Worm (Caenorhabditis elegans) whole organism, midembryonic: ENCODE measurements around the gene Y71H2B.11.
"Not testable (repeated sequence)": the region's sequence is repeated elsewhere in the genome, so short reads cannot be mapped to it uniquely, and the experiment has no call there.

Experiments
- T22C8.4 ChIP-seq: fragments of 200-800 bp; sonication (Bioruptor generic); IDR thresholded peaks from 2 replicates; pipeline ENCODE4 v1.3.6; 2022; ENCODE audit warnings: missing genetic modification characterization, missing compliant biosample characterization
- cog-1 ChIP-seq: sonication (generic microtip); optimal IDR thresholded peaks from 2 replicates; lab custom pipeline; 2016; ENCODE audit warnings: missing genetic modification characterization, missing compliant biosample characterization
- flt-1 ChIP-seq: fragments of 200-800 bp; sonication (Bioruptor generic); IDR thresholded peaks from 2 replicates; pipeline ENCODE4 v1.3.6; 2022; ENCODE audit warnings: missing genetic modification characterization, missing compliant biosample characterization
- klf-2 ChIP-seq: fragments of 200-800 bp; sonication (Bioruptor generic); conservative IDR thresholded peaks from 2 replicates; pipeline ENCODE4 v1.3.6; 2022; ENCODE audit warnings: missing genetic modification reagents, missing genetic modification characterization, missing compliant biosample characterization
- med-1 ChIP-seq: sonication (generic microtip); optimal IDR thresholded peaks from 2 replicates; lab custom pipeline; 2017; ENCODE audit warnings: missing genetic modification characterization, mild to moderate bottlenecking, missing compliant biosample characterization, antibody characterized with exemption, missing genetic modification reagents; ENCODE audit not compliant: insufficient read depth
- ref-1 ChIP-seq: fragments of 200-800 bp; sonication (Bioruptor generic); conservative IDR thresholded peaks from 2 replicates; pipeline ENCODE4 v1.3.6; 2022; ENCODE audit warnings: missing genetic modification reagents, missing genetic modification characterization, missing compliant biosample characterization
- tab-1 ChIP-seq: fragments of 200-800 bp; sonication (Bioruptor generic); IDR thresholded peaks from 2 replicates; pipeline ENCODE4 v1.3.6; 2022; ENCODE audit warnings: missing genetic modification characterization, missing compliant biosample characterization
- ztf-23 ChIP-seq: fragments of 200-800 bp; sonication (Bioruptor generic); IDR thresholded peaks from 2 replicates; pipeline ENCODE4 v1.3.6; 2022; ENCODE audit warnings: missing genetic modification reagents, missing genetic modification characterization, missing compliant biosample characterization
- ztf-29 ChIP-seq: fragments of 200-800 bp; sonication (Bioruptor generic); IDR thresholded peaks from 2 replicates; pipeline ENCODE4 v1.3.6; 2022; ENCODE audit warnings: missing genetic modification reagents, missing genetic modification characterization, missing compliant biosample characterization

Y71H2B.11 gene

DNA sequence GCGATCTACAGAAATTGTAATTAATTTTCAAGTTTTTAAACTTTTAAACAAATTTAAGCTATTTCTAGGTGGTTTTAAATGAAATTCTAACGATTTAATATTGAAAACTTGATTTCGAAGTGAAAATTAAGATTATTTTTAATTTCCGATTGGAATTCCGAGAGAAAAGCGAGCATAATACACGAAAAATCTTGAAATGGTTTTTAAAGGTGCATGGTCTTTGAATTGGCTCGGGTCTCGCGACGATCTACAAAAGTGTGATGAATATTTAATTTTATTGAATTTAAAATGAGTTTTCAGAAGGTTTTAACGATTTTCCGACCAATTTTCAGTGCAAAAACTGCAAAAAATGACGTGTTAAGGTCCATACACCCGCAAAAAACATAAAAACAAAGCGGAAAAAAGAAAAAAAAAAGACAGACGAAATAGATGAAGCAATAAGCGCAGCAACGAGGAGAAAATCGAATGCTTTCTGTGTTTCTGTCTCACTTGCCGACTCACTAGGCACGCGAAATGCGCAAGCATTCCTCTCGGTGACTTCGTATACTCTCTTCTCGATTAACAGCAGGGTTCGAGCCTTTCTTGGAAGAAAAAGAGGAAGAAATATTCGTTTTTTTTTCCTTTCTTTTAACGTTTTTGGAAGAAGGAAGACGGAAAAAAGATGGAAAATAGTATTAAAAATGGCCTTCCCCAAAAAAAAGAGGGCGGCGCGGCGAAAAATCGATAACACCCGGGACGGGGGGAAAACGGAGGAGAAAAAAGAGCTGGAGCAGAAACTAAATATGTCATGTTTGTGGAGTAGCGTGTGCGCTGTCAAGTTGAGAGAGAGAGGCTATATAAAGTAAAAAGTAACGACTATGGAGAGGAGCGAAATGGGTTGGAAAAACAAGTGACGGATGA, 27.2 kb upstream of the Y71H2B.11 start:
- no peak for TF ChIP-seq med-1
- TF ChIP-seq ztf-23 (GFP tag; lab: Robert Waterston, UW), result 0 out of 2 replicates have a peak, but pooled peaks have one; percentile 58
- TF ChIP-seq flt-1, result peak; percentile 52; the same call in 1 of the 2 replicates
- TF ChIP-seq klf-2 (GFP tag; lab: Robert Waterston, UW), result no peak
- peak; percentile 78 for TF ChIP-seq T22C8.4 (GFP tag; lab: Robert Waterston, UW)
- no peak for TF ChIP-seq ztf-29 (GFP tag; lab: Robert Waterston, UW)
- peak; percentile 63; the same call in 1 of the 2 replicates for TF ChIP-seq tab-1
- TF ChIP-seq ref-1, result no peak
- peak; percentile 34 for TF ChIP-seq cog-1

DNA sequence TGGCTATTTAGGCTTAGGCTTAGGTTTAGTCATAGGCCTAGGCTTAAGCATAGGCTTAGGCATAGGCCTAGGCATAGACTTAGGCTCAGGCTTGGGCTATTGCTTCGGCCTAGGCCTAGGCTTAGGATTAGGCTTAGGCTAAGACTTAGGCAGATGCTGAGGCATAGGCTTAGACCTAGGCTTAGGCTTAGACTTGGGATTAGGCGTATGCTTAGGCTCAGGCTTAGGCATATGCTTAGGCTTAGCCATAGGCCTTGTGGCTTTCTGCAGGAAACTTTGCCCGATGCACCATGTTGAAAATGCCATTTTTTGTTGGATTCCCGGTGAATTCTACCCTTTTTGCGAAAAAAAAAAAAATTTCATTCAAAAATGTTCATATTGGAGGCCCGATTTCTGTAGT, 25.8 kb upstream of the Y71H2B.11 start:
- TF ChIP-seq tab-1, result no peak
- TF ChIP-seq ref-1, result no peak
- no peak for TF ChIP-seq cog-1
- no peak for TF ChIP-seq T22C8.4 (GFP tag; lab: Robert Waterston, UW)
- no peak for TF ChIP-seq ztf-29 (GFP tag; lab: Robert Waterston, UW)
- TF ChIP-seq med-1, result no peak
- TF ChIP-seq flt-1, result no peak
- no peak for TF ChIP-seq ztf-23 (GFP tag; lab: Robert Waterston, UW)
- TF ChIP-seq klf-2 (GFP tag; lab: Robert Waterston, UW), result no peak

DNA sequence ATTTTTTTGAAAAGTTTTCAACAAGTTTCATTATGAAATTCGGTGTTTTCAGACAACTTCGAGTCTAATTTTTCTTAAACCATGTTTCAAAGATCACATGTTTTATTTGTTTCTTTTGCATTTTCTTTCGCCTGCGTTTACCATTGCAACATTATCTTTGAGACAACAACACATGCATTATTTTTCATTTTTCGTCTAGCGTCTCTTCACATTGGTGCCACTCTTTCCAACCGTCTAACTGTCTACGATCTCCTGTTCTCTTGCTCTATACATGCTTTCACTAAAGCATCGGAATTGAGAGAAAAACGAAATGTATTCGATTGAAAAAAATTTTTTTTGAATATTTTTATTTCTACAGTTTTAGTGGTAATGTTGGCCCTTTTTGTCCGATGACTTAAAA, 25.2 kb upstream of the Y71H2B.11 start:
- TF ChIP-seq cog-1, result peak; percentile 40
- TF ChIP-seq ref-1, result no peak

DNA sequence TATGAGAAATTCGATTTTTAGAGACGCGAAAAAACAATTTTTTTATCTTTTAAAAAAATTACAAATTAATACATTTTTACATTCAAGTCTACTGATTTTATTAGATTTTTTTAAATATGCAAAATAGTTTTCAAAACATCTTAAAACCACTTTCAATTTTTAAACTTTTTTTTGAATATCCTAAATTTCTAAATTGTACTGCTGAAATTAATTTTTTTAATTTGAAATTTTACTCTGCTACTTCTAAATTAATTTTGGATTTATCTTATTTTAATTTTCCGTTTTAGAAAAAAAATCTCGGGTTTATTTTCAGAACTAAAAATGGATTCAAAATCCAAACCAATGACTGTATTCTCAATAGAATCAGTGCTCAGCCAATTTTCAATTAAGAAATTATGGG, 24.8 kb upstream of the Y71H2B.11 start, which contains the start of gene Y71H2B.8:
Y71H2B.8 (plus strand) TSS at position 301 of the 400 bp plus-strand sequence.
- no peak for TF ChIP-seq tab-1
- TF ChIP-seq cog-1, result no peak
- TF ChIP-seq ref-1, result no peak
- TF ChIP-seq flt-1, result no peak
- TF ChIP-seq ztf-23 (GFP tag; lab: Robert Waterston, UW), result no peak
- no peak for TF ChIP-seq T22C8.4 (GFP tag; lab: Robert Waterston, UW)
- TF ChIP-seq klf-2 (GFP tag; lab: Robert Waterston, UW), result no peak
- no peak for TF ChIP-seq med-1
- no peak for TF ChIP-seq ztf-29 (GFP tag; lab: Robert Waterston, UW)

DNA sequence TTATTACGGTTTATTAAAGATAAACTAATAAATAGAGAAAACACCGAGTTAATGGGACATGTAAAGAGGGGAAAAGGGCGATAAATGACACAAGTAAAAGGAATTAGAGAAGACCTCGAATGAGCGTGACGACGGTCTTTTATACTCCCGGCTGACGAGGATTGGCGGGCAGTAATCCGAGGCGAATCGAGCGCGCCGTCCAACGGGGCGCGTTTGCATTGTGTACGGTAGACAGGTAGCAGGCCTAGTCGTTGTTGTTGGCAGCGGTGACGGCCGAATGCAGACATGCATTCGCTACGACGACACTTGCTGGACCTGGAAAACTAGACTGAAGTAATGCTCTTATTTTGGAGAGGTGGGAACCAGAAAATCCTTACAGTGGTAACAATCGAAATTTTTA, 20.5 kb upstream of the Y71H2B.11 start:
- 0 out of 2 replicates have a peak, but pooled peaks have one; percentile 34 for TF ChIP-seq ztf-29 (GFP tag; lab: Robert Waterston, UW)

DNA sequence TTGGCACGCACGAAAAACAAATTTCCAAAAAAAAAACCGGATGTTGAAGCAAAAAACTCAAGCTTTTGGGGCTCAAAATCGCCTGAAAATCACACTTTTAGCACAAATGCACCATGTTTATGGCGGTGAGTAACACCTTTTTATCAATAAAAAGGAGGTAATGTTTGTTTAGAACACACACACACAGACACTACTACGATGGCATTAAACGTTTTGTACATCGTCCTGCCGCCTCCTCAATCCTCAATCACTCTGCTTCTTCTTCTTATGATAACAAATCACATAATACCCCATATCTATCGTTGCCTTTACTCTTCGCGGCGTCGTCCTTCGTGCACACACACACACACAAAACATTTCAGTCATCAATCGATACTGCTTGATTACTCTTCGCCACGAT, 17.6 kb upstream of the Y71H2B.11 start, which contains the start of gene gpa-17:
gpa-17 (plus strand) TSS at position 363 of the 400 bp plus-strand sequence.
- TF ChIP-seq ztf-23 (GFP tag; lab: Robert Waterston, UW) (no peak), T22C8.4 (GFP tag; lab: Robert Waterston, UW) (no peak), ztf-29 (GFP tag; lab: Robert Waterston, UW) (no peak), cog-1 (no peak), tab-1 (no peak), klf-2 (GFP tag; lab: Robert Waterston, UW) (no peak), ref-1 (no peak)

DNA sequence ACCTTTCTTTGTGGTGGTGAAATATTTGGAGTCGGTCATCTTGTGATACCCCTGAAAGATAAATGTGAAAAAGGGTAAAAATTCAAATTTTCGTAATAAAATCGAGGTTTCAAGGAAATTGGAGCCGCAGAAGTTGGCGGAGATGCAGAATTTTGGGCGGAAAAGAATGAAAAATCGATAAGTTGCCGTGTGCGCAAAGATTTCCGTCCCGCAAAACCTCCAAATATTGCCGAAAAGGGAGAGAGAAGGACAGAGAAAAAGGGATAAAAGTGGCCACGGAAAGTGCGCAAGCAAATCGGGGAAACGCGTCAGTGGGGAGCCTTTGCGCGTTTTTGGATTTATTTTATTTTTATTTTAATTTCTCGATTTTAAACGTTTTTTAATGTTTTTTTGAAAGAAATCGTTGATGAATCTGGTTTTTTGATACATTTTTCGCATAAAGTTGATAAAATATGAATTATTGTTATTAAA, 6.8 kb upstream of the Y71H2B.11 start, which contains the start of gene apb-1:
apb-1 (minus strand) TSS at position 51 of the 471 bp plus-strand sequence.
- peak; percentile 18 for TF ChIP-seq med-1
- 0 out of 2 replicates have a peak, but pooled peaks have one; percentile 24 for TF ChIP-seq ref-1
- peak; percentile 83 for TF ChIP-seq T22C8.4 (GFP tag; lab: Robert Waterston, UW)
- peak; percentile 80 for TF ChIP-seq flt-1
- peak; percentile 39; the same call in 1 of the 2 replicates for TF ChIP-seq ztf-29 (GFP tag; lab: Robert Waterston, UW)
- peak; percentile 35 for TF ChIP-seq cog-1
- TF ChIP-seq ztf-23 (GFP tag; lab: Robert Waterston, UW), result peak; percentile 85
- peak; percentile 63; the same call in 1 of the 2 replicates for TF ChIP-seq tab-1
- 0 out of 2 replicates have a peak, but pooled peaks have one; percentile 34 for TF ChIP-seq klf-2 (GFP tag; lab: Robert Waterston, UW)

DNA sequence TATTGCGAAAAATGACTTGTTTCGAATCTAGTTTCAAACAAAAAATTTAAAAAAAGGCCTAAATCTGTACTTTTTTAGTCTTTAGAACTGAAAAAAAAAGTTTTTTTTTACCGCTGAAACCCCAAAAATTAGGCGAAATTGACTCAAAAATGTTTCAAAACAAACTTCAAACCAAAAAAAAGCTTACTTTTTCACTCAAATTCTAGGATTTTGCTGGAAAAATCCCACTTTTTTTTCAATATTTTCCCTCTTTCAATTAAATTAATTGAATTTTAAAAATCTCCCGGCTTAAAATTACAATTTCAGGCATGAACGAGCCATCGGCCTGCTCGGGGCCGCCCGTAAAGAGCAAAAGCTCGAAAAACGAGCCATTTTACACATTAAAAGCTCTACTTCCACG, 6.0 kb upstream of the Y71H2B.11 start, which contains the start of gene mdt-19:
mdt-19 (plus strand) TSS at position 301 of the 400 bp plus-strand sequence.
- TF ChIP-seq ztf-29 (GFP tag; lab: Robert Waterston, UW), result no peak
- TF ChIP-seq T22C8.4 (GFP tag; lab: Robert Waterston, UW), result no peak
- no peak for TF ChIP-seq flt-1
- TF ChIP-seq tab-1, result no peak
- no peak for TF ChIP-seq ref-1
- no peak for TF ChIP-seq med-1
- no peak for TF ChIP-seq cog-1
- TF ChIP-seq klf-2 (GFP tag; lab: Robert Waterston, UW), result no peak
- TF ChIP-seq ztf-23 (GFP tag; lab: Robert Waterston, UW), result no peak

DNA sequence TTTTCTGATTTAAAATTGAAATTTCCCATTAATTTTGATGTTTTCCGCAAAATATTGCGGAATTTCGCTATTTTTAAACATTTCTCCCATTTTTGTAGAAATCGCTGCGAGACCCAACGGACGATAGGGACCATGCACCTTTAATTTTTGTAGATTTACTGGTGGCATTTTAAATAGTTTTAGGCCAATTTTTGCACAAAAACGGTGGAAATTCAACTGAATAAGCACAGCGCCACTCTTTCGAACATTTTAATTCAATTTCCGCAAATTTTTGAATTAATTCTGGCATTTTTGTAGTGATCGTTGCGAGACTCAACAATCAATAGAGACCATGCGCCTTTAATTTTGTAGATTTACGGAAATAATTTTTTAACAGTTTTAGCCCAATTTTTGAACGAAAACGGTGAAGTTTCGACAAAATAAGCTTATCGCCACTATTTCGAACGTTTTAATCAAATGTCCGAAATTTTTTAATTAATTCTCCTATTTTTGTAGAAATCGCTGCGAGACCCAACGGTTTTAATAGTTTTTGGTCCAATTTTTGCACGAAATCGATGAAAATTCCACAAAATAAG, 5.2 kb upstream of the Y71H2B.11 start:
- TF ChIP-seq ztf-23 (GFP tag; lab: Robert Waterston, UW), result no peak

DNA sequence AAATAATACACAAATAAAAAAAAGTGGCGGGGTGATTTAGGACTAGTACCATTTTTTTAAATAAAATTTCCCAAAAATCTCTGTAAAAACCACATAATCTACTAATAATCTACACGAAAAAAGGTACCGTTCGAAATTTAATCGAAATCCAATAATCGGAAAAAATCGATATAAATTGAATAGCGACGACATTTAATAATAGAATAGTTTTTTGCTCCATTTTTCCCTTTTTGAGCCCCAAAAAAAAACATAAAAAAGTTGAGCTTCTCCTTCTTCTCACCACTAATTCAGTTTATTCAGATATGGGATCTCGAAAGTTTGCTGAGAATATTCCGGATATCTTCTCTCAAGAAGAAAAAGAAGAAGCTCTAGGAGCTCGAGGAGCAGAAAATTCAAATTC, 3.9 kb downstream of the Y71H2B.11 start, which contains the start of gene Y71H2B.5:
Y71H2B.5 (plus strand) TSS at position 301 of the 400 bp plus-strand sequence.
- not testable (repeated sequence) for TF ChIP-seq ref-1; ztf-29 (GFP tag; lab: Robert Waterston, UW); tab-1
